Worm (Caenorhabditis elegans) whole organism, L4/young adult: ENCODE results near the gene fbxa-62.

ENCODE experiments used
- W03F9.2 ChIP-seq: fragments of 150-350 bp; optimal IDR thresholded peaks from 2 replicates; lab custom pipeline; 2014; ENCODE audit warnings: missing biosample characterization, missing genetic modification characterization
- dao-5 ChIP-seq: sonication (generic microtip); optimal IDR thresholded peaks from 2 replicates; lab custom pipeline; 2016; ENCODE audit warnings: missing genotype, missing genetic modification characterization, moderate library complexity, missing compliant biosample characterization
- him-1 ChIP-seq: sonication (generic microtip); optimal IDR thresholded peaks from 2 replicates; lab custom pipeline; 2016; ENCODE audit warnings: missing genotype, missing genetic modification reagents, missing genetic modification characterization, missing compliant biosample characterization

fbxa-62 gene

DNA sequence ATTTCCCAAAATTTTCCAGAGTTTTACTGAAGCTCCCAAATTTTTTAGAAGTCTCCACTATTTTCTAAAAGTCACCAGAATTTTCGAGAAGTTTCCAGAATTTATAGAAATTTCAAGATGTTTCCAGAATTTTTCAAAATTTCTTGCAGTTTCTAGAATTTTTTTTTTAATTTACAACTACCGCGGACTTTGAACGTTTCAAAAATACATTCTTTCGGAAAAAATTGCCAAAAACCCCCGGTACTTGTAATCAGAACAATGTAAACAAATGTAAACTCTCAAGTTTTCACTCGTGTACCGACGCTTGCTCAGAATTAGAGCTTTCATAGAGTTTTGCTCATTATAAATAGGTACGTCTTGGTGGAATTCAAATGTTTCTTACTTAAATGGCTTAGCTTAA lies 45.2 kb downstream of the fbxa-62 start, which contains the start of gene fbxa-39:
TSS of gene fbxa-39 (plus strand) at position 301 of the 400 bp plus-strand sequence.
- TF ChIP-seq dao-5 (tag; lab: Kevin White, UChicago), result no peak

- TF ChIP-seq W03F9.2 (tag; lab: Kevin White, UChicago) (no peak), him-1 (tag; lab: Kevin White, UChicago) (no peak), dao-5 (tag; lab: Kevin White, UChicago) (no peak)
Measured at ce11 chrIII:2276842-2277241, 49.3 kb downstream of the fbxa-62 start, which contains the start of gene Y54F10BM.21. Gene Y54F10BM.21 (plus strand): TSS chrIII:2277142.
